Fruit fly (Drosophila melanogaster) whole organism, adult: ENCODE measurements around the gene Vha16-5.

Source experiments
- CG11617 ChIP-seq: fragments of 200-800 bp; sonication (Bioruptor generic); optimal IDR thresholded peaks from 2 replicates; lab custom pipeline; 2017; ENCODE audit warnings: mild to moderate bottlenecking, missing biosample characterization, missing genetic modification reagents, missing genetic modification characterization
- CG12768 ChIP-seq: fragments of 200-800 bp; sonication (Bioruptor generic); optimal IDR thresholded peaks from 2 replicates; lab custom pipeline; 2017; ENCODE audit warnings: missing biosample characterization, missing genetic modification characterization, mild to moderate bottlenecking, moderate library complexity, missing genetic modification reagents
- CG1620 ChIP-seq: fragments of 200-800 bp; sonication (Bioruptor generic); optimal IDR thresholded peaks from 2 replicates; lab custom pipeline; 2016; ENCODE audit warnings: missing biosample characterization, missing genetic modification characterization
- CG7101 ChIP-seq: fragments of 200-800 bp; sonication (Bioruptor generic); optimal IDR thresholded peaks from 2 replicates; lab custom pipeline; 2018; ENCODE audit warnings: missing biosample characterization, mild to moderate bottlenecking, missing genetic modification characterization, moderate library complexity
- Crg-1 ChIP-seq: fragments of 200-800 bp; sonication (Bioruptor generic); optimal IDR thresholded peaks from 2 replicates; lab custom pipeline; 2016; ENCODE audit warnings: missing biosample characterization, missing genetic modification characterization
- bab1 ChIP-seq: fragments of 200-800 bp; sonication (Bioruptor generic); optimal IDR thresholded peaks from 3 replicates; lab custom pipeline; 2019; ENCODE audit warnings: missing biosample characterization, mild to moderate bottlenecking, missing genetic modification characterization, moderate library complexity
- cic ChIP-seq: fragments of 200-800 bp; sonication (Bioruptor generic); optimal IDR thresholded peaks from 2 replicates; lab custom pipeline; 2017; ENCODE audit warnings: missing biosample characterization, mild to moderate bottlenecking, missing genetic modification characterization, moderate library complexity
- kay ChIP-seq: fragments of 200-800 bp; sonication (Bioruptor generic); peaks from one replicate; lab custom pipeline; 2016; ENCODE audit warnings: missing biosample characterization, missing genetic modification characterization, borderline replicate concordance
- ovo ChIP-seq: fragments of 200-800 bp; sonication (Bioruptor generic); optimal IDR thresholded peaks from 2 replicates; lab custom pipeline; 2016; ENCODE audit warnings: missing biosample characterization, missing genetic modification characterization
- tj ChIP-seq: fragments of 200-800 bp; sonication (Bioruptor generic); optimal IDR thresholded peaks from 3 replicates; lab custom pipeline; 2017; ENCODE audit warnings: missing biosample characterization, mild to moderate bottlenecking, missing genetic modification characterization, moderate library complexity
- toe ChIP-seq: fragments of 200-800 bp; sonication (Bioruptor generic); optimal IDR thresholded peaks from 2 replicates; lab custom pipeline; 2016; ENCODE audit warnings: missing biosample characterization, missing genetic modification characterization

dm6 chr2L:10689221-10690034 lies 47.4 kb downstream of the Vha16-5 start, which contains the start of gene CG7294:
- no peak for TF ChIP-seq cic (GFP tag; lab: Kevin White, UChicago)
- no peak for TF ChIP-seq CG11617 (GFP tag; lab: Kevin White, UChicago)
- no peak for TF ChIP-seq Crg-1
- no peak for TF ChIP-seq kay
- no peak for TF ChIP-seq CG1620 (GFP tag; lab: Kevin White, UChicago)
- no peak for TF ChIP-seq bab1 (GFP tag; lab: Kevin White, UChicago)
- no peak for TF ChIP-seq tj (GFP tag; lab: Kevin White, UChicago)
- no peak for TF ChIP-seq toe (GFP tag; lab: Kevin White, UChicago)
- no peak for TF ChIP-seq ovo (GFP tag; lab: Kevin White, UChicago)
- TF ChIP-seq CG7101 (tag; lab: Kevin White, UChicago) = no peak
- TF ChIP-seq CG12768 (GFP tag; lab: Kevin White, UChicago) = no peak
